Fruit fly (Drosophila melanogaster) ovary, adult (tissue): Measurements from ENCODE around the gene CG45073.

Source experiments
- CG17801 ChIP-seq: fragments of 200-800 bp; optimal IDR thresholded peaks from 2 replicates; lab custom pipeline; 2019; ENCODE audit warnings: missing biosample characterization, mild to moderate bottlenecking, missing genetic modification characterization, moderate library complexity; ENCODE audit not compliant: partially characterized antibody

CG45073 gene

dm6 chr3R:30123163-30123562, 1.4 kb downstream of the CG45073 start, which contains the start of gene CG45072:
CG45072 (minus strand) TSS chr3R:30123263.
- no peak for TF ChIP-seq CG17801

DNA sequence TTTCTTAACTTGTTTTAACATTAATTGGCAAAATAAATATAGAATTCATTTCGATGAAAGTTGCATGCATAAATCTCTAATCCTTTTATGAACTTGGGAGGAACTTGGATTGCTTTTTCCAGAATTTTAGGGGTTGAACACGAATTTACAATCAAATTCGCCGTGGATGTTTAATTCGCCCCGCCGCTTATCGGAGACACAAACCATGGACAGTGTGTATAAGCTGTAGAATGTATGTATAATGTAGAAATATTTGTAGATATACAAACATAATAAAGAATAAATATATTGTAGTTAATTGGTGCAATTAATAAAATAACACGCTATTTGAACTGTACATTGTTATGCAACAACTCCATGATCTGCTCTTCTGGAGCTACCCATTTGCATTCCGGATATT, 2.8 kb downstream of the CG45073 start:
- TF ChIP-seq CG17801: no peak

DNA sequence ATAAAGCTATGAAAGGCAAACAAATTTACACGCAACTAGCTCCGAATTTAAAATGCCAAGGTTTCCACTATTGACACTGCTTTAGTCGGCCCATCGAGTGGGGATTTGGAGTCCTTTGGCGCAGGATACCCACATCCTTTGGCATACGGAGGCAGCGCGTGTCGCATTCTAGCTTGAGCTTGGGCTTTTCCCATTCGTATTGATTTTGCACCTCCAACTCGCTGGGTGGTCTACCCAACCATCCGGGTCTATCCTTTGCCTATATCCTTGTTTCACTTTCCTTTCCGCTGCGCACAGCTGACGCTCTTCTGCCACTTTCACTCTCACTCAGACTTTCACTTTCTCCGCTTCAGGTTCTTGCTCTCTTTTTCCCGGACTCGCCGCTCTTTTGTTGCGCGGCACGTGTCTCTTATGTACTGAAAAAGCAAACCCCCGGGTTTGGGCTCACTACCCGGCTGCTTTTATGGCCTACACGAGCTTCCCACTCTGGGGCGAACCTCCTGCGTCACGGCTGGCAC, 10.2 kb downstream of the CG45073 start:
- no peak for TF ChIP-seq CG17801

DNA sequence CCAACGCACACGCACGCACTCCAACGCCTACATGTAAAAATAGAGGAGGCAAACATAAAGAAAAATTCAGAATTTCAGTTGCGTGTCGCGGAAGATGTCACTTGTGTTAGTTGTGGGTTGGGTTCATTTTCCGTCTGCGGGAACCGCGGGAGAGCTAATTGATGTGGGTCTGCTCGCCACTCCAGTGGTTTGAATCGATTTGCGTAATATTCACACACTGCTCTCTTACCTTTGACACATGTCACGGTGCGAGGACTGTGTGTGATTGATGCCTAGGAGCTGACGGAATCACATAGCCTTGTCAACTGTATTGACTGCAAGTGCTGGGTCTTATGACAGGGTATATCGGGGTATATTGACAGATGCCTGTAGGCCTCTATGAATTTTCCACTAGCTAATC, 13.6 kb downstream of the CG45073 start:
- TF ChIP-seq CG17801: no peak

- no peak for TF ChIP-seq CG17801
These were observed 15.2 kb downstream of the CG45073 start for dm6 chr3R:30109380-30109779.

dm6 chr3R:30108639-30109038, 15.9 kb downstream of the CG45073 start:
- TF ChIP-seq CG17801: no peak

- TF ChIP-seq CG17801: no peak
These were observed 16.8 kb downstream of the CG45073 start for dm6 chr3R:30107718-30108117.

dm6 chr3R:30106562-30106961, 18.0 kb downstream of the CG45073 start:
- no peak for TF ChIP-seq CG17801

dm6 chr3R:30105808-30106207, 18.7 kb downstream of the CG45073 start:
- no peak for TF ChIP-seq CG17801

dm6 chr3R:30104912-30105510, 19.5 kb downstream of the CG45073 start:
- TF ChIP-seq CG17801: no peak

dm6 chr3R:30102806-30103619, 21.5 kb downstream of the CG45073 start:
- TF ChIP-seq CG17801: peak; percentile 19

- no peak for TF ChIP-seq CG17801
These were observed 23.1 kb downstream of the CG45073 start for dm6 chr3R:30101389-30101935.

DNA sequence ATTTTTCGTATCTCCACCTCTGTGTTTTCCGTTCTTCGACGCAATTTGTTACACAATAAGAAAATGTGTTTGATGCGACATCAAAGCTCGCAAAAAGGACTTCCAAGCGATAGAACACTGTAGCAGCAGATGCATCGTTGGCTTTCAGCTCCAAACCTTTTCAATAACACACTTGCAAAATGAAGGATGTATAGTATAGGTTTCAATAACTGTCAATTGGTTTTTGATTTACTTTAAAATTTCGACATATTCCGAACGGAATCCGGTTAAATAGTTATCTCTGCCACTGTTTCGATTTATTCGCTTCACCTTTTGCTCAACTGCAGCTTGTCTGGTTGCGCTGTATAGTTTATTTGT, 23.6 kb downstream of the CG45073 start:
- TF ChIP-seq CG17801: no peak

DNA sequence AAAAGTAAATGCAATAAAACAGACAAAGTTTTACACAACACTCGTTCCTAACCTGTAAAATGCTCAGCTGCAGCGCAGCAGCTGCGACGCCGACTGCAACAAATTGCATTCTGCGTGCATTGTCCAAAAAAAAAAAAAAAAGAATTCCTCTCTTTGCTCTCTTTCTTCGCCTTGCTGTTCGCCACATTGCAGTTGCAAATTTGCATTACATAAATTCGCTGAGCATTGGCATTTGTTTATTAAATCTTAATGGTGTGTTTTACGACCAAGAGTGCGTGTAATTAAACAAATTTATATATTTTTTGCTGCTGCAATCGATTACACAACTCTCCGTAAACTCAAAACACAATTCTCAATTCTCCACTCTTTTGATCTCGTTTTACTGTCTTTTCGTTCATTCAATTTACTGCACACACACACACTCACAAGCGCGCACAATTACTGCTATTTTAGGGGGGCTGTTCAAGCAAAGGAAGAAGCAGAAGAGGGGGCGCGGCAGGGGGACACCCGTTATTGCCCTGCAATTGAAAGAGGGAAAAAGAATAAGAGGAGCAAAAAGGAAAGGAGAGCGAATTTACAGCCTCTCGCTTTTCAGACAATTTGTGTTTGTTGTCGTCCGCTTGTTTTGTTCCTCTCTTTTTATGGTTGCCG, 24.1 kb downstream of the CG45073 start:
- no peak for TF ChIP-seq CG17801

dm6 chr3R:30099341-30099871, 25.1 kb downstream of the CG45073 start:
- TF ChIP-seq CG17801: peak; percentile 67

- no peak for TF ChIP-seq CG17801
These were observed 26.3 kb downstream of the CG45073 start for dm6 chr3R:30098229-30098628.

- TF ChIP-seq CG17801: no peak
These were observed 28.7 kb downstream of the CG45073 start for dm6 chr3R:30095855-30096254.
